Fruit fly (Drosophila melanogaster) whole organism, wandering third instar larva: ENCODE results near the gene Spn77Bb.

Experiments used
- Abd-B ChIP-seq: fragments of >200 bp; optimal IDR thresholded peaks from 2 replicates; lab custom pipeline; 2017; ENCODE audit warnings: missing biosample characterization, missing genetic modification characterization
- CG32264 ChIP-seq: fragments of 200-800 bp; sonication (Bioruptor generic); optimal IDR thresholded peaks from 2 replicates; lab custom pipeline; 2016; ENCODE audit warnings: missing biosample characterization, missing genetic modification characterization
- CG9705 ChIP-seq: fragments of 200-800 bp; sonication (Bioruptor generic); optimal IDR thresholded peaks from 2 replicates; lab custom pipeline; 2018; ENCODE audit warnings: missing biosample characterization, mild to moderate bottlenecking, missing genetic modification characterization
- CrebA ChIP-seq: fragments of 200-800 bp; sonication (Bioruptor generic); optimal IDR thresholded peaks from 2 replicates; lab custom pipeline; 2016; ENCODE audit warnings: missing biosample characterization, mild to moderate bottlenecking, missing genetic modification characterization, borderline replicate concordance
- Dfd ChIP-seq: fragments of >200 bp; optimal IDR thresholded peaks from 2 replicates; lab custom pipeline; 2017; ENCODE audit warnings: missing biosample characterization, missing genetic modification characterization
- Dif ChIP-seq: fragments of 200-275, 200-300 bp; sonication (Bioruptor generic); optimal IDR thresholded peaks from 2 replicates; lab custom pipeline; 2018; ENCODE audit warnings: missing biosample characterization, missing genetic modification characterization; ENCODE audit not compliant: partially characterized antibody
- GATAd ChIP-seq: sonication (Bioruptor generic); optimal IDR thresholded peaks from 2 replicates; lab custom pipeline; 2016; ENCODE audit warnings: missing biosample characterization, missing genetic modification characterization
- HLH106 ChIP-seq: fragments of 200-800 bp; optimal IDR thresholded peaks from 3 replicates; lab custom pipeline; 2019; ENCODE audit warnings: missing biosample characterization, mild to moderate bottlenecking, missing genetic modification characterization, moderate library complexity
- Hnf4 ChIP-seq: fragments of 200-800 bp; sonication (Bioruptor generic); optimal IDR thresholded peaks from 2 replicates; lab custom pipeline; 2016; ENCODE audit warnings: missing biosample characterization, mild to moderate bottlenecking, missing genetic modification characterization
- Hr78 ChIP-seq: fragments of >200 bp; optimal IDR thresholded peaks from 2 replicates; lab custom pipeline; 2017; ENCODE audit warnings: missing biosample characterization, missing genetic modification characterization
- Hr83 ChIP-seq: fragments of 200-300 bp; sonication (Bioruptor generic); optimal IDR thresholded peaks from 2 replicates; lab custom pipeline; 2016; ENCODE audit warnings: missing biosample characterization, mild to moderate bottlenecking, missing genetic modification characterization, moderate library complexity; ENCODE audit not compliant: poor library complexity, severe bottlenecking
- Jra ChIP-seq: sonication (Bioruptor generic); optimal IDR thresholded peaks from 2 replicates; lab custom pipeline; 2016; ENCODE audit warnings: missing biosample characterization, missing genetic modification characterization
- Mio ChIP-seq: sonication (Bioruptor generic); optimal IDR thresholded peaks from 2 replicates; lab custom pipeline; 2016; ENCODE audit warnings: missing biosample characterization, missing genetic modification characterization
- Myc ChIP-seq: fragments of >200 bp; optimal IDR thresholded peaks from 2 replicates; lab custom pipeline; 2017
- N ChIP-seq: fragments of >200 bp; optimal IDR thresholded peaks from 2 replicates; lab custom pipeline; 2018; ENCODE audit warnings: missing biosample characterization, missing external identifiers, missing genetic modification characterization
- OdsH ChIP-seq: fragments of 200-800 bp; sonication (Bioruptor generic); optimal IDR thresholded peaks from 2 replicates; lab custom pipeline; 2016; ENCODE audit warnings: missing biosample characterization, mild to moderate bottlenecking, missing genetic modification characterization
- Rel ChIP-seq, 2 experiments: fragments of 200-800 bp; sonication (Bioruptor generic) in 1 of 2; optimal IDR thresholded peaks; 2 replicates in 1 of 2; 3 replicates in 1 of 2; lab custom pipeline; 2016 to 2019; ENCODE audit warnings: mild to moderate bottlenecking in 2 of 2, missing biosample characterization in 2 of 2, missing genetic modification characterization in 2 of 2, moderate library complexity in 1 of 2
- Sp1 ChIP-seq: fragments of 200-800 bp; sonication (Bioruptor generic); optimal IDR thresholded peaks from 3 replicates; lab custom pipeline; 2019; ENCODE audit warnings: missing biosample characterization, mild to moderate bottlenecking, missing genetic modification characterization, moderate library complexity
- Vsx2 ChIP-seq: fragments of 200-300, 225-300 bp; sonication (Bioruptor generic); optimal IDR thresholded peaks from 2 replicates; lab custom pipeline; 2018; ENCODE audit warnings: missing biosample characterization, missing genetic modification characterization; ENCODE audit not compliant: partially characterized antibody
- br ChIP-seq: fragments of 200-800 bp; sonication (Bioruptor generic); optimal IDR thresholded peaks from 2 replicates; lab custom pipeline; 2016; ENCODE audit warnings: missing biosample characterization, missing genetic modification characterization
- brk ChIP-seq: fragments of 200-800 bp; sonication (Bioruptor generic); optimal IDR thresholded peaks from 2 replicates; lab custom pipeline; 2016; ENCODE audit warnings: missing biosample characterization, mild to moderate bottlenecking, missing genetic modification characterization
- dl ChIP-seq, 2 experiments: fragments of 175-275, 200-275 bp in 1 of 2; fragments of 200-275 bp in 1 of 2; sonication (Bioruptor generic); optimal IDR thresholded peaks; lab custom pipeline; 2018; ENCODE audit warnings: mild to moderate bottlenecking in 2 of 2, missing biosample characterization in 2 of 2, missing genetic modification characterization in 2 of 2, moderate library complexity in 2 of 2; ENCODE audit not compliant: partially characterized antibody in 2 of 2, insufficient read depth in 1 of 2
- dmrt93B ChIP-seq: fragments of 200-800 bp; sonication (Bioruptor generic); optimal IDR thresholded peaks from 2 replicates; lab custom pipeline; 2018; ENCODE audit warnings: missing biosample characterization, mild to moderate bottlenecking, missing genetic modification characterization
- dsf ChIP-seq: sonication (Bioruptor generic); optimal IDR thresholded peaks from 2 replicates; lab custom pipeline; 2016; ENCODE audit warnings: missing biosample characterization, missing genetic modification characterization, borderline replicate concordance
- ey ChIP-seq: fragments of 200-800 bp; sonication (Bioruptor generic); optimal IDR thresholded peaks from 2 replicates; lab custom pipeline; 2016; ENCODE audit warnings: missing biosample characterization, missing genetic modification characterization
- foxo ChIP-seq, 2 experiments: fragments of 200-800 bp; sonication (Bioruptor generic); optimal IDR thresholded peaks; 2 replicates in 1 of 2; 3 replicates in 1 of 2; lab custom pipeline; 2016 to 2017; ENCODE audit warnings: missing biosample characterization in 2 of 2, missing genetic modification characterization in 2 of 2
- fru ChIP-seq: fragments of 200-800 bp; sonication (Bioruptor generic); optimal IDR thresholded peaks from 3 replicates; lab custom pipeline; 2016; ENCODE audit warnings: missing biosample characterization, mild to moderate bottlenecking, missing genetic modification characterization
- h ChIP-seq: fragments of 200-800 bp; sonication (Bioruptor generic); optimal IDR thresholded peaks from 3 replicates; lab custom pipeline; 2016; ENCODE audit warnings: missing biosample characterization, mild to moderate bottlenecking, missing genetic modification characterization
- jim ChIP-seq: fragments of 175-275, 200-325 bp; sonication (Bioruptor generic); optimal IDR thresholded peaks from 2 replicates; lab custom pipeline; 2016; ENCODE audit warnings: missing biosample characterization, mild to moderate bottlenecking, missing genetic modification characterization
- lola ChIP-seq: fragments of >200 bp; optimal IDR thresholded peaks from 2 replicates; lab custom pipeline; 2017; ENCODE audit warnings: missing biosample characterization, missing genetic modification characterization
- pan ChIP-seq: fragments of >200 bp; optimal IDR thresholded peaks from 2 replicates; lab custom pipeline; 2017
- psq ChIP-seq: fragments of 200-800 bp; sonication (Bioruptor generic); optimal IDR thresholded peaks from 3 replicates; lab custom pipeline; 2017; ENCODE audit warnings: missing biosample characterization, mild to moderate bottlenecking, missing genetic modification characterization, moderate library complexity
- rgr ChIP-seq: fragments of 200-800 bp; sonication (Bioruptor generic); optimal IDR thresholded peaks from 3 replicates; lab custom pipeline; 2016; ENCODE audit warnings: missing biosample characterization, mild to moderate bottlenecking, missing genetic modification characterization
- sage ChIP-seq: fragments of 200-800 bp; sonication (Bioruptor generic); optimal IDR thresholded peaks from 2 replicates; lab custom pipeline; 2016; ENCODE audit warnings: missing biosample characterization, mild to moderate bottlenecking, missing genetic modification characterization
- sv ChIP-seq: fragments of 200-800 bp; sonication (Bioruptor generic); optimal IDR thresholded peaks from 3 replicates; lab custom pipeline; 2016; ENCODE audit warnings: missing biosample characterization, missing genetic modification characterization
- tai ChIP-seq: sonication (Bioruptor generic); optimal IDR thresholded peaks from 2 replicates; lab custom pipeline; 2016; ENCODE audit warnings: missing biosample characterization, missing genetic modification characterization
- usp ChIP-seq: fragments of >200 bp; optimal IDR thresholded peaks from 2 replicates; lab custom pipeline; 2017; ENCODE audit warnings: missing biosample characterization, missing genetic modification characterization
- woc ChIP-seq: sonication (Bioruptor generic); optimal IDR thresholded peaks from 2 replicates; lab custom pipeline; 2016; ENCODE audit warnings: missing biosample characterization, mild to moderate bottlenecking, missing genetic modification characterization

Spn77Bb gene

dm6 chr3L:20302081-20302630 lies 18.6 kb upstream of the Spn77Bb start, which contains the start of gene Pex23 (continued):
- no peak for TF ChIP-seq CrebA (GFP tag; lab: Kevin White, UChicago)
- TF ChIP-seq psq (GFP tag; lab: Kevin White, UChicago): peak; percentile 69

DNA sequence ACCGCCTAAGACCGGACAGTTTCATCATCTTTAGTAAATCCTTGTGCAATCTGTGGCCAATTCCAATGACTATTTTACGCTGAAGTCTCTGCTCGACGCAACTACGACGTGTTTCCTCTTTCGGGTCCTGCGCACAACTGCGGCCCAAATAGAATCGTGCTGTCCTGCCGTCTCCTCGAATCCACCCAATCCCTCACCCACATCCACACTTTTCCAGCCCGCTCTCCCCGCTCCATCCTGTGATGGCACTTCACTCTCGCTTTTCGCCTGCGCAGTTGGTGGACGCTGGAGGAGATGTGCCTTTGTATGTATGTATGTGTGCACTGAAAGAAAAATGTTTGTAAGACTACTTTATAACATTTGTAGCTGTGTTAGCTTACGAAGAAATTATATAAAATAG lies 14.6 kb upstream of the Spn77Bb start, which contains the start of gene CG32225:
CG32225 (minus strand) TSS at position 142 of the 400 bp plus-strand sequence.
- no peak for TF ChIP-seq sage (GFP tag; lab: Kevin White, UChicago)

- TF ChIP-seq sv (GFP tag; lab: Kevin White, UChicago) (no peak), CG32264 (no peak), Jra (GFP tag; lab: Kevin White, UChicago) (no peak), OdsH (GFP tag; lab: Kevin White, UChicago) (no peak), CG9705 (no peak), Rel (GFP tag; optimal IDR thresholded peaks at IDR 0.05; lab: Kevin White, UChicago) (no peak), Rel (tag; optimal IDR thresholded peaks at IDR 0.05; lab: Kevin White, UChicago) (no peak), foxo (GFP tag; optimal IDR thresholded peaks at IDR 0.05; lab: Kevin White, UChicago) (no peak), tai (GFP tag; lab: Kevin White, UChicago) (no peak), sage (GFP tag; lab: Kevin White, UChicago) (no peak), Abd-B (GFP tag; lab: Kevin White, UChicago) (no peak), ey (GFP tag; lab: Kevin White, UChicago) (no peak), lola (GFP tag; lab: Kevin White, UChicago) (no peak)
Measured at dm6 chr3L:20309354-20309753, 11.4 kb upstream of the Spn77Bb start, which contains the start of gene polo. Gene polo, plus strand, starts transcription at chr3L:20309654.

dm6 chr3L:20309758-20310733 lies 10.7 kb upstream of the Spn77Bb start:
- TF ChIP-seq Sp1 (GFP tag; lab: Kevin White, UChicago): no peak
- no peak for TF ChIP-seq br (GFP tag; lab: Kevin White, UChicago)
- TF ChIP-seq dmrt93B: no peak
- TF ChIP-seq lola (GFP tag; lab: Kevin White, UChicago): no peak
- no peak for TF ChIP-seq brk (GFP tag; lab: Kevin White, UChicago)
- no peak for TF ChIP-seq Jra (GFP tag; lab: Kevin White, UChicago)
- no peak for TF ChIP-seq h (GFP tag; lab: Kevin White, UChicago)
- no peak for TF ChIP-seq fru (GFP tag; lab: Kevin White, UChicago)
- TF ChIP-seq N (GFP tag; lab: Kevin White, UChicago): no peak
- no peak for TF ChIP-seq Abd-B (GFP tag; lab: Kevin White, UChicago)
- no peak for TF ChIP-seq Hr78 (GFP tag; lab: Kevin White, UChicago)
- TF ChIP-seq tai (GFP tag; lab: Kevin White, UChicago): no peak
- no peak for TF ChIP-seq Rel (GFP tag; optimal IDR thresholded peaks at IDR 0.05; lab: Kevin White, UChicago)
- TF ChIP-seq Rel (tag; optimal IDR thresholded peaks at IDR 0.05; lab: Kevin White, UChicago): peak; percentile 33
- peak; percentile 54 for TF ChIP-seq psq (GFP tag; lab: Kevin White, UChicago)
- peak; percentile 18 for TF ChIP-seq CG9705
- TF ChIP-seq foxo (GFP tag; optimal IDR thresholded peaks at IDR 0.05; lab: Kevin White, UChicago): peak in 1 of 2 experiments; percentile 53
- TF ChIP-seq OdsH (GFP tag; lab: Kevin White, UChicago): no peak
- TF ChIP-seq CrebA (GFP tag; lab: Kevin White, UChicago): no peak
- peak; percentile 66 for TF ChIP-seq rgr (GFP tag; lab: Kevin White, UChicago)
- TF ChIP-seq ey (GFP tag; lab: Kevin White, UChicago): no peak
- no peak for TF ChIP-seq woc (GFP tag; lab: Kevin White, UChicago)
- TF ChIP-seq Hnf4 (GFP tag; lab: Kevin White, UChicago): peak; percentile 57
- TF ChIP-seq sage (GFP tag; lab: Kevin White, UChicago): no peak
- TF ChIP-seq pan (lab: Kevin White, UChicago): no peak
- peak in 1 of 2 experiments; percentile 19 for TF ChIP-seq dl (GFP tag; optimal IDR thresholded peaks at IDR 0.05; lab: Kevin White, UChicago; ENCODE audit: insufficient read depth in 1 of 2, partially characterized antibody in 2 of 2)
- TF ChIP-seq HLH106: peak; percentile 23
- no peak for TF ChIP-seq GATAd (GFP tag; lab: Kevin White, UChicago)
- TF ChIP-seq usp (GFP tag; lab: Kevin White, UChicago): no peak
- TF ChIP-seq dsf (GFP tag; lab: Kevin White, UChicago): no peak
- TF ChIP-seq Vsx2 (GFP tag; lab: Kevin White, UChicago): no peak
- TF ChIP-seq jim (GFP tag; lab: Kevin White, UChicago): no peak
- TF ChIP-seq Hr83 (GFP tag; lab: Kevin White, UChicago): peak; percentile 38
- TF ChIP-seq sv (GFP tag; lab: Kevin White, UChicago): peak; percentile 43
- no peak for TF ChIP-seq Dif (GFP tag; lab: Kevin White, UChicago)
- TF ChIP-seq CG32264: no peak
- peak; percentile 39 for TF ChIP-seq Myc (lab: Kevin White, UChicago)
- no peak for TF ChIP-seq Mio
- no peak for TF ChIP-seq Dfd
